Fruit fly (Drosophila melanogaster): ENCODE measurements around the gene eIF5B.
A peak's percentile ranks its signal among the peaks of the same experiment; 100 is the strongest.

eIF5B gene

dm6 chr3L:3450410-3450809 lies 10.4 kb downstream of the eIF5B start (continued):
- TF ChIP-seq CG7368 (GFP tag; optimal IDR thresholded peaks at IDR 0.05) (no peak), spab (GFP tag; optimal IDR thresholded peaks at IDR 0.05) (no peak), Sox102F (GFP tag; optimal IDR thresholded peaks at IDR 0.05) (peak; percentile 89), CG10669 (GFP tag; optimal IDR thresholded peaks at IDR 0.05) (peak; percentile 31), OdsH (GFP tag; optimal IDR thresholded peaks at IDR 0.05) (peak; percentile 63), Hr4 (GFP tag; optimal IDR thresholded peaks at IDR 0.05) (no peak), Sox14 (GFP tag; optimal IDR thresholded peaks at IDR 0.05) (peak; percentile 74), CG16779 (tag; optimal IDR thresholded peaks at IDR 0.05) (no peak), CG6854 (GFP tag; optimal IDR thresholded peaks at IDR 0.05) (no peak), salr (GFP tag; optimal IDR thresholded peaks at IDR 0.05) (peak in 1 of 2 experiments; percentile 10), CG11902 (GFP tag; optimal IDR thresholded peaks at IDR 0.05) (no peak), CG10631 (GFP tag; optimal IDR thresholded peaks at IDR 0.05) (no peak), Sox15 (GFP tag; optimal IDR thresholded peaks at IDR 0.05) (peak; percentile 49), Eip78C (GFP tag) (peak; percentile 94), CG31627 (GFP tag; optimal IDR thresholded peaks at IDR 0.05) (peak; percentile 77), pdm3 (GFP tag; optimal IDR thresholded peaks at IDR 0.05) (peak; percentile 73), CG15336 (GFP tag; IDR thresholded peaks at IDR 0.05) (0 out of 2 replicates have a peak, but pooled peaks have one; percentile 9), Hr39 (GFP tag; optimal IDR thresholded peaks at IDR 0.05) (peak; percentile 84), CG6808 (GFP tag; optimal IDR thresholded peaks at IDR 0.05) (no peak)

dm6 chr3L:3449680-3450079 lies 11.1 kb downstream of the eIF5B start:
- TF ChIP-seq Hr4 (GFP tag; optimal IDR thresholded peaks at IDR 0.05), result peak; percentile 44
- TF ChIP-seq lz (GFP tag; optimal IDR thresholded peaks at IDR 0.05), result peak; percentile 59
- peak; percentile 67 for TF ChIP-seq Eip78C (GFP tag)
- TF ChIP-seq CG3032 (tag; optimal IDR thresholded peaks at IDR 0.05), result no peak
- TF ChIP-seq CG16779 (tag; optimal IDR thresholded peaks at IDR 0.05), result no peak
- TF ChIP-seq esn (GFP tag; optimal IDR thresholded peaks at IDR 0.05), result peak; percentile 70
- peak; percentile 11 for TF ChIP-seq vri (GFP tag; optimal IDR thresholded peaks at IDR 0.05)
- peak; percentile 42 for TF ChIP-seq acj6 (GFP tag; optimal IDR thresholded peaks at IDR 0.05)
- no peak for TF ChIP-seq CG4318 (GFP tag; optimal IDR thresholded peaks at IDR 0.05)
- TF ChIP-seq Sox102F (GFP tag; optimal IDR thresholded peaks at IDR 0.05), result peak; percentile 58
- TF ChIP-seq fd59A (GFP tag; optimal IDR thresholded peaks at IDR 0.05), result no peak
- TF ChIP-seq CG8119 (GFP tag; IDR thresholded peaks at IDR 0.05), result peak; percentile 36; the same call in 1 of the 3 replicates
- TF ChIP-seq Eip75B (GFP tag; optimal IDR thresholded peaks at IDR 0.05), result no peak
- peak; percentile 47 for TF ChIP-seq achi (GFP tag; optimal IDR thresholded peaks at IDR 0.05)
- peak; percentile 11 for TF ChIP-seq CG10631 (GFP tag; optimal IDR thresholded peaks at IDR 0.05)
- peak; percentile 21 for TF ChIP-seq CG32006 (GFP tag; optimal IDR thresholded peaks at IDR 0.05)
- no peak for TF ChIP-seq CG6854 (GFP tag; optimal IDR thresholded peaks at IDR 0.05)
- TF ChIP-seq CG6808 (GFP tag; optimal IDR thresholded peaks at IDR 0.05), result no peak
- peak; percentile 23 for TF ChIP-seq CG8632 (GFP tag; optimal IDR thresholded peaks at IDR 0.05)
- TF ChIP-seq Sox14 (GFP tag; optimal IDR thresholded peaks at IDR 0.05), result peak; percentile 54
- no peak for TF ChIP-seq CG6276 (GFP tag; optimal IDR thresholded peaks at IDR 0.05)
- no peak for TF ChIP-seq spab (GFP tag; optimal IDR thresholded peaks at IDR 0.05)
- TF ChIP-seq CG15336 (GFP tag; IDR thresholded peaks at IDR 0.05), result 0 out of 2 replicates have a peak, but pooled peaks have one; percentile 8
- peak; percentile 85 for TF ChIP-seq svp (GFP tag)
- TF ChIP-seq CG6792 (GFP tag; optimal IDR thresholded peaks at IDR 0.05), result peak; percentile 13
- TF ChIP-seq CG31627 (GFP tag; optimal IDR thresholded peaks at IDR 0.05), result peak; percentile 71
- TF ChIP-seq eg (GFP tag; IDR thresholded peaks at IDR 0.05), result no peak
- no peak for TF ChIP-seq CG6163 (GFP tag; IDR thresholded peaks at IDR 0.05)
- TF ChIP-seq topi (GFP tag; optimal IDR thresholded peaks at IDR 0.05), result peak; percentile 11
- no peak for TF ChIP-seq ss (GFP tag; optimal IDR thresholded peaks at IDR 0.05)
- TF ChIP-seq Smox (GFP tag; optimal IDR thresholded peaks at IDR 0.05), result peak; percentile 58
- TF ChIP-seq CG10669 (GFP tag; optimal IDR thresholded peaks at IDR 0.05), result no peak
- no peak for TF ChIP-seq CG34406 (GFP tag; optimal IDR thresholded peaks at IDR 0.05)
- TF ChIP-seq CG3919 (GFP tag; optimal IDR thresholded peaks at IDR 0.05), result no peak
- peak; percentile 48 for TF ChIP-seq pdm3 (GFP tag; optimal IDR thresholded peaks at IDR 0.05)
- TF ChIP-seq Ets21C (GFP tag; optimal IDR thresholded peaks at IDR 0.05), result peak; percentile 50
- no peak for TF ChIP-seq salr (GFP tag; optimal IDR thresholded peaks at IDR 0.05)
- no peak for TF ChIP-seq cyc (GFP tag; optimal IDR thresholded peaks at IDR 0.05)
- TF ChIP-seq Hr39 (GFP tag; optimal IDR thresholded peaks at IDR 0.05), result peak; percentile 73
- peak; percentile 67 for TF ChIP-seq Met (GFP tag; optimal IDR thresholded peaks at IDR 0.05)
- TF ChIP-seq OdsH (GFP tag; optimal IDR thresholded peaks at IDR 0.05), result peak; percentile 46
- no peak for TF ChIP-seq CG11294 (GFP tag; IDR thresholded peaks at IDR 0.05)
